Worm (Caenorhabditis elegans) whole organism, midembryonic: ENCODE data around the gene F07G11.4.
"Not testable (repeated sequence)": the region's sequence is repeated elsewhere in the genome, so short reads cannot be mapped to it uniquely, and the experiment has no call there.

Experiments used
- T22C8.4 ChIP-seq: fragments of 200-800 bp; sonication (Bioruptor generic); IDR thresholded peaks from 2 replicates; pipeline ENCODE4 v1.3.6; 2022; ENCODE audit warnings: missing genetic modification characterization, missing compliant biosample characterization
- cog-1 ChIP-seq: sonication (generic microtip); optimal IDR thresholded peaks from 2 replicates; lab custom pipeline; 2016; ENCODE audit warnings: missing genetic modification characterization, missing compliant biosample characterization
- flt-1 ChIP-seq: fragments of 200-800 bp; sonication (Bioruptor generic); IDR thresholded peaks from 2 replicates; pipeline ENCODE4 v1.3.6; 2022; ENCODE audit warnings: missing genetic modification characterization, missing compliant biosample characterization
- klf-2 ChIP-seq: fragments of 200-800 bp; sonication (Bioruptor generic); conservative IDR thresholded peaks from 2 replicates; pipeline ENCODE4 v1.3.6; 2022; ENCODE audit warnings: missing genetic modification reagents, missing genetic modification characterization, missing compliant biosample characterization
- med-1 ChIP-seq: sonication (generic microtip); optimal IDR thresholded peaks from 2 replicates; lab custom pipeline; 2017; ENCODE audit warnings: missing genetic modification characterization, mild to moderate bottlenecking, missing compliant biosample characterization, antibody characterized with exemption, missing genetic modification reagents; ENCODE audit not compliant: insufficient read depth
- ref-1 ChIP-seq: fragments of 200-800 bp; sonication (Bioruptor generic); conservative IDR thresholded peaks from 2 replicates; pipeline ENCODE4 v1.3.6; 2022; ENCODE audit warnings: missing genetic modification reagents, missing genetic modification characterization, missing compliant biosample characterization
- tab-1 ChIP-seq: fragments of 200-800 bp; sonication (Bioruptor generic); IDR thresholded peaks from 2 replicates; pipeline ENCODE4 v1.3.6; 2022; ENCODE audit warnings: missing genetic modification characterization, missing compliant biosample characterization
- ztf-23 ChIP-seq: fragments of 200-800 bp; sonication (Bioruptor generic); IDR thresholded peaks from 2 replicates; pipeline ENCODE4 v1.3.6; 2022; ENCODE audit warnings: missing genetic modification reagents, missing genetic modification characterization, missing compliant biosample characterization
- ztf-29 ChIP-seq: fragments of 200-800 bp; sonication (Bioruptor generic); IDR thresholded peaks from 2 replicates; pipeline ENCODE4 v1.3.6; 2022; ENCODE audit warnings: missing genetic modification reagents, missing genetic modification characterization, missing compliant biosample characterization

F07G11.4 gene

ce11 chrV:7321915-7322314 is 26.7 kb upstream of the F07G11.4 start, which contains the start of gene F10G2.10:
F10G2.10 (plus strand) TSS chrV:7322215.
- no peak for TF ChIP-seq med-1 (GFP tag; lab: Kevin White, UChicago)
- TF ChIP-seq ztf-23 (GFP tag; lab: Robert Waterston, UW), result no peak
- TF ChIP-seq T22C8.4 (GFP tag; lab: Robert Waterston, UW), result no peak
- TF ChIP-seq cog-1, result no peak
- no peak for TF ChIP-seq ztf-29 (GFP tag; lab: Robert Waterston, UW)
- no peak for TF ChIP-seq ref-1
- TF ChIP-seq flt-1 (GFP tag; lab: Robert Waterston, UW), result no peak
- no peak for TF ChIP-seq tab-1
- no peak for TF ChIP-seq klf-2 (GFP tag; lab: Robert Waterston, UW)

- TF ChIP-seq T22C8.4 (GFP tag; lab: Robert Waterston, UW) (no peak), flt-1 (GFP tag; lab: Robert Waterston, UW) (no peak), ref-1 (no peak), klf-2 (GFP tag; lab: Robert Waterston, UW) (no peak), ztf-29 (GFP tag; lab: Robert Waterston, UW) (no peak), ztf-23 (GFP tag; lab: Robert Waterston, UW) (no peak), cog-1 (no peak), tab-1 (no peak), med-1 (GFP tag; lab: Kevin White, UChicago) (no peak)
Observed at ce11 chrV:7320909-7321308, 25.7 kb upstream of the F07G11.4 start, which contains the start of gene lmd-4. lmd-4 (minus strand) TSS chrV:7321009.

- TF ChIP-seq ztf-29 (GFP tag; lab: Robert Waterston, UW), result no peak
- TF ChIP-seq ztf-23 (GFP tag; lab: Robert Waterston, UW), result no peak
- no peak for TF ChIP-seq T22C8.4 (GFP tag; lab: Robert Waterston, UW)
- TF ChIP-seq cog-1, result no peak
- no peak for TF ChIP-seq klf-2 (GFP tag; lab: Robert Waterston, UW)
- no peak for TF ChIP-seq flt-1 (GFP tag; lab: Robert Waterston, UW)
- TF ChIP-seq ref-1, result no peak
- no peak for TF ChIP-seq med-1 (GFP tag; lab: Kevin White, UChicago)
- TF ChIP-seq tab-1, result no peak
Observed at ce11 chrV:7313233-7313632, 18.1 kb upstream of the F07G11.4 start, which contains the start of gene srx-6. srx-6 (minus strand) TSS chrV:7313333.

ce11 chrV:7307089-7307488 is 11.9 kb upstream of the F07G11.4 start, which contains the start of gene F07G11.1:
F07G11.1 (plus strand) TSS chrV:7307389.
- no peak for TF ChIP-seq ztf-29 (GFP tag; lab: Robert Waterston, UW)
- TF ChIP-seq flt-1 (GFP tag; lab: Robert Waterston, UW), result no peak
- TF ChIP-seq med-1 (GFP tag; lab: Kevin White, UChicago), result no peak
- no peak for TF ChIP-seq cog-1
- TF ChIP-seq T22C8.4 (GFP tag; lab: Robert Waterston, UW), result no peak
- TF ChIP-seq klf-2 (GFP tag; lab: Robert Waterston, UW), result no peak
- no peak for TF ChIP-seq ztf-23 (GFP tag; lab: Robert Waterston, UW)
- TF ChIP-seq ref-1, result no peak
- no peak for TF ChIP-seq tab-1

ce11 chrV:7304506-7304905 is 9.3 kb upstream of the F07G11.4 start, which contains the start of gene F07G11.2:
F07G11.2 (plus strand) TSS chrV:7304806.
- TF ChIP-seq med-1 (GFP tag; lab: Kevin White, UChicago); flt-1 (GFP tag; lab: Robert Waterston, UW); T22C8.4 (GFP tag; lab: Robert Waterston, UW): not testable (repeated sequence)

ce11 chrV:7298463-7298862 is 3.3 kb upstream of the F07G11.4 start, which contains the start of gene F07G11.3:
F07G11.3 (plus strand) TSS chrV:7298763.
- TF ChIP-seq med-1 (GFP tag; lab: Kevin White, UChicago) (no peak), T22C8.4 (GFP tag; lab: Robert Waterston, UW) (no peak), ref-1 (no peak), klf-2 (GFP tag; lab: Robert Waterston, UW) (no peak), cog-1 (no peak), tab-1 (no peak), ztf-29 (GFP tag; lab: Robert Waterston, UW) (no peak), ztf-23 (GFP tag; lab: Robert Waterston, UW) (no peak), flt-1 (GFP tag; lab: Robert Waterston, UW) (no peak)

ce11 chrV:7297263-7297662 is 2.1 kb upstream of the F07G11.4 start, which contains the start of gene srj-32:
srj-32 (minus strand) TSS chrV:7297363.
- TF ChIP-seq ztf-23 (GFP tag; lab: Robert Waterston, UW) (no peak), tab-1 (no peak)

- TF ChIP-seq cog-1 (no peak), ztf-29 (GFP tag; lab: Robert Waterston, UW) (no peak), ref-1 (no peak), tab-1 (no peak), ztf-23 (GFP tag; lab: Robert Waterston, UW) (no peak), med-1 (GFP tag; lab: Kevin White, UChicago) (no peak), klf-2 (GFP tag; lab: Robert Waterston, UW) (no peak), T22C8.4 (GFP tag; lab: Robert Waterston, UW) (no peak), flt-1 (GFP tag; lab: Robert Waterston, UW) (no peak)
Observed at ce11 chrV:7288699-7289098, 6.5 kb downstream of the F07G11.4 start, which contains the start of gene C13A2.1. C13A2.1 (plus strand) TSS chrV:7288999.

ce11 chrV:7282037-7282436 is 13.1 kb downstream of the F07G11.4 start, which contains the start of gene C13A2.3:
C13A2.3 (plus strand) TSS chrV:7282337.
- no peak for TF ChIP-seq ztf-23 (GFP tag; lab: Robert Waterston, UW)
- TF ChIP-seq cog-1, result no peak
- no peak for TF ChIP-seq med-1 (GFP tag; lab: Kevin White, UChicago)
- no peak for TF ChIP-seq klf-2 (GFP tag; lab: Robert Waterston, UW)
- no peak for TF ChIP-seq T22C8.4 (GFP tag; lab: Robert Waterston, UW)
- no peak for TF ChIP-seq ztf-29 (GFP tag; lab: Robert Waterston, UW)
- no peak for TF ChIP-seq tab-1
- TF ChIP-seq flt-1 (GFP tag; lab: Robert Waterston, UW), result no peak
- no peak for TF ChIP-seq ref-1

- TF ChIP-seq klf-2 (GFP tag; lab: Robert Waterston, UW), result no peak
- no peak for TF ChIP-seq tab-1
- TF ChIP-seq flt-1 (GFP tag; lab: Robert Waterston, UW), result no peak
- TF ChIP-seq cog-1, result no peak
- TF ChIP-seq med-1 (GFP tag; lab: Kevin White, UChicago), result no peak
- TF ChIP-seq ztf-29 (GFP tag; lab: Robert Waterston, UW), result no peak
- no peak for TF ChIP-seq T22C8.4 (GFP tag; lab: Robert Waterston, UW)
- TF ChIP-seq ref-1, result no peak
- no peak for TF ChIP-seq ztf-23 (GFP tag; lab: Robert Waterston, UW)
Observed at ce11 chrV:7279090-7279489, 16.1 kb downstream of the F07G11.4 start, which contains the start of gene C13A2.4. C13A2.4 (plus strand) TSS chrV:7279390.
